Fruit fly (Drosophila melanogaster) whole organism, embryonic: Measurements from ENCODE around the gene lectin-24A.
A peak's percentile ranks its signal among the peaks of the same experiment; 100 is the strongest.

Experiments used
- Atf6 ChIP-seq: fragments of 200-800 bp; sonication (Bioruptor generic); IDR thresholded peaks from 2 replicates; pipeline ENCODE4 v1.3.6; 2022; ENCODE audit warnings: missing biosample characterization, missing genetic modification characterization
- CG1024 ChIP-seq: fragments of 200-800 bp; sonication (Bioruptor generic); IDR thresholded peaks from 2 replicates; pipeline ENCODE4 v1.3.6; 2022; ENCODE audit warnings: missing biosample characterization, missing genetic modification characterization
- CG10274 ChIP-seq: fragments of 200-800 bp; sonication (Bioruptor generic); optimal IDR thresholded peaks from 3 replicates; lab custom pipeline; 2017; ENCODE audit warnings: missing biosample characterization, mild to moderate bottlenecking, missing genetic modification characterization
- CG11696 ChIP-seq: fragments of 200-800 bp; sonication (Bioruptor generic); IDR thresholded peaks from 2 replicates; pipeline ENCODE4 v1.3.6; 2022; ENCODE audit warnings: missing biosample characterization, missing genetic modification characterization
- CG12219 ChIP-seq: fragments of 200-800 bp; sonication (Bioruptor generic); optimal IDR thresholded peaks from 3 replicates; lab custom pipeline; 2018; ENCODE audit warnings: missing biosample characterization, mild to moderate bottlenecking, missing genetic modification characterization
- CG13123 ChIP-seq: fragments of 200-800 bp; sonication (Bioruptor generic); optimal IDR thresholded peaks from 2 replicates; lab custom pipeline; 2016; ENCODE audit warnings: missing biosample characterization, missing genetic modification characterization
- CG1792 ChIP-seq: fragments of 200-800 bp; sonication (Bioruptor generic); optimal IDR thresholded peaks from 2 replicates; lab custom pipeline; 2016; ENCODE audit warnings: missing biosample characterization, missing genetic modification characterization
- CG18599 ChIP-seq: fragments of 200-800 bp; sonication (Bioruptor generic); optimal IDR thresholded peaks from 3 replicates; lab custom pipeline; 2017; ENCODE audit warnings: missing biosample characterization, missing genetic modification characterization, mild to moderate bottlenecking, moderate library complexity, missing genetic modification reagents
- CG18619 ChIP-seq: fragments of 200-800 bp; sonication (Bioruptor generic); optimal IDR thresholded peaks from 3 replicates; lab custom pipeline; 2017; ENCODE audit warnings: missing biosample characterization, mild to moderate bottlenecking, missing genetic modification characterization
- CG2120 ChIP-seq: fragments of 200-800 bp; sonication (Bioruptor generic); optimal IDR thresholded peaks from 3 replicates; lab custom pipeline; 2016; ENCODE audit warnings: missing biosample characterization, missing genetic modification characterization
- CG2129 ChIP-seq: fragments of 200-800 bp; sonication (Bioruptor generic); IDR thresholded peaks from 2 replicates; pipeline ENCODE4 v1.3.6; 2022; ENCODE audit warnings: missing biosample characterization, missing genetic modification characterization; ENCODE audit not compliant: partially characterized antibody
- CG30403 ChIP-seq: fragments of 200-800 bp; sonication (Bioruptor generic); optimal IDR thresholded peaks from 3 replicates; lab custom pipeline; 2016; ENCODE audit warnings: missing biosample characterization, missing genetic modification characterization
- CG32532 ChIP-seq: fragments of 200-800 bp; sonication (Bioruptor generic); IDR thresholded peaks from 2 replicates; pipeline ENCODE4 v1.3.6; 2022; ENCODE audit warnings: missing biosample characterization, missing genetic modification characterization
- CG34422 ChIP-seq: fragments of 200-800 bp; sonication (Bioruptor generic); IDR thresholded peaks from 3 replicates; pipeline ENCODE4 v1.3.6; 2022; ENCODE audit warnings: missing biosample characterization, missing genetic modification characterization
- CG8281 ChIP-seq: fragments of 200-800 bp; sonication (Bioruptor generic); optimal IDR thresholded peaks from 2 replicates; lab custom pipeline; 2018; ENCODE audit warnings: missing biosample characterization, mild to moderate bottlenecking, missing genetic modification characterization, moderate library complexity
- Dbx ChIP-seq: fragments of 200-800 bp; sonication (Bioruptor generic); IDR thresholded peaks from 3 replicates; pipeline ENCODE4 v1.3.6; 2022; ENCODE audit warnings: missing biosample characterization, missing genetic modification characterization
- H2.0 ChIP-seq: fragments of 200-800 bp; sonication (Bioruptor generic); IDR thresholded peaks from 2 replicates; pipeline ENCODE4 v1.3.6; 2022; ENCODE audit warnings: missing biosample characterization, missing genetic modification characterization
- Hand ChIP-seq: fragments of 200-800 bp; sonication (Bioruptor generic); optimal IDR thresholded peaks from 2 replicates; lab custom pipeline; 2017; ENCODE audit warnings: mild to moderate bottlenecking, missing biosample characterization, missing genetic modification reagents, missing genetic modification characterization
- Hsf ChIP-seq: fragments of 200-800 bp; sonication (Bioruptor generic); optimal IDR thresholded peaks from 3 replicates; lab custom pipeline; 2016; ENCODE audit warnings: missing biosample characterization, missing genetic modification characterization
- Oli ChIP-seq: fragments of 200-800 bp; sonication (Bioruptor generic); optimal IDR thresholded peaks from 2 replicates; lab custom pipeline; 2018; ENCODE audit warnings: missing biosample characterization, mild to moderate bottlenecking, missing genetic modification characterization, moderate library complexity
- Ptx1 ChIP-seq: fragments of 200-800 bp; sonication (Bioruptor generic); IDR thresholded peaks from 2 replicates; pipeline ENCODE4 v1.3.6; 2022; ENCODE audit warnings: missing biosample characterization, missing genetic modification characterization
- Rfx ChIP-seq: fragments of 200-800 bp; sonication (Bioruptor generic); IDR thresholded peaks from 2 replicates; pipeline ENCODE4 v1.3.6; 2022; ENCODE audit warnings: missing biosample characterization, missing genetic modification characterization
- Trl ChIP-seq, 3 experiments: fragments of >200 bp in 2 of 3; fragments of 200-800 bp in 1 of 3; sonication (Bioruptor generic) in 1 of 3; optimal IDR thresholded peaks; 2 replicates in 1 of 3; 3 replicates in 2 of 3; lab custom pipeline; 2016 to 2017; ENCODE audit warnings: missing biosample characterization in 1 of 3, missing genetic modification characterization in 1 of 3
- abd-A ChIP-seq: fragments of 200-800 bp; sonication (Bioruptor generic); optimal IDR thresholded peaks from 3 replicates; lab custom pipeline; 2019; ENCODE audit warnings: missing biosample characterization, mild to moderate bottlenecking, missing genetic modification characterization, moderate library complexity
- amos ChIP-seq: fragments of 200-800 bp; sonication (Bioruptor generic); IDR thresholded peaks from 2 replicates; pipeline ENCODE4 v1.3.6; 2022; ENCODE audit warnings: missing biosample characterization, missing genetic modification characterization; ENCODE audit not compliant: partially characterized antibody
- bbx ChIP-seq: fragments of 200-800 bp; sonication (Bioruptor generic); IDR thresholded peaks from 2 replicates; pipeline ENCODE4 v1.3.6; 2022; ENCODE audit warnings: missing biosample characterization, missing genetic modification characterization; ENCODE audit not compliant: partially characterized antibody
- cas ChIP-seq: fragments of 200-800 bp; sonication (Bioruptor generic); IDR thresholded peaks from 2 replicates; pipeline ENCODE4 v1.3.6; 2022; ENCODE audit warnings: missing biosample characterization, missing genetic modification characterization
- cg ChIP-seq: fragments of 200-800 bp; sonication (Bioruptor generic); optimal IDR thresholded peaks from 3 replicates; lab custom pipeline; 2019; ENCODE audit warnings: missing biosample characterization, mild to moderate bottlenecking, missing genetic modification characterization, moderate library complexity
- chif ChIP-seq, 2 experiments: fragments of 200-800 bp; sonication (Bioruptor generic); optimal IDR thresholded peaks; 3 replicates each; lab custom pipeline; 2016; ENCODE audit warnings: missing biosample characterization in 2 of 2, missing genetic modification characterization in 2 of 2
- chinmo ChIP-seq: fragments of 200-800 bp; sonication (Bioruptor generic); IDR thresholded peaks from 4 replicates; pipeline ENCODE4 v1.3.6; 2022; ENCODE audit warnings: missing biosample characterization, missing genetic modification characterization; ENCODE audit not compliant: partially characterized antibody
- crol ChIP-seq: fragments of 200-800 bp; sonication (Bioruptor generic); IDR thresholded peaks from 2 replicates; pipeline ENCODE4 v1.3.6; 2022; ENCODE audit warnings: missing biosample characterization, missing genetic modification characterization
- kah ChIP-seq: fragments of 200-800 bp; sonication (Bioruptor generic); optimal IDR thresholded peaks from 2 replicates; lab custom pipeline; 2018; ENCODE audit warnings: missing biosample characterization, mild to moderate bottlenecking, missing genetic modification characterization
- lab ChIP-seq: fragments of 200-800 bp; sonication (Bioruptor generic); optimal IDR thresholded peaks from 3 replicates; lab custom pipeline; 2017; ENCODE audit warnings: missing biosample characterization, missing genetic modification characterization, mild to moderate bottlenecking, moderate library complexity, missing genetic modification reagents
- lbe ChIP-seq: fragments of 200-800 bp; sonication (Bioruptor generic); optimal IDR thresholded peaks from 2 replicates; lab custom pipeline; 2016; ENCODE audit warnings: missing biosample characterization, mild to moderate bottlenecking, missing genetic modification characterization
- nerfin-1 ChIP-seq: fragments of 200-800 bp; sonication (Bioruptor generic); optimal IDR thresholded peaks from 3 replicates; lab custom pipeline; 2019; ENCODE audit warnings: missing biosample characterization, mild to moderate bottlenecking, missing genetic modification characterization, moderate library complexity
- scrt ChIP-seq: fragments of 200-800 bp; sonication (Bioruptor generic); optimal IDR thresholded peaks from 2 replicates; lab custom pipeline; 2018; ENCODE audit warnings: missing biosample characterization, mild to moderate bottlenecking, missing genetic modification characterization, moderate library complexity
- sens ChIP-seq: fragments of 200-800 bp; sonication (Bioruptor generic); peaks from one replicate; lab custom pipeline; 2016; ENCODE audit warnings: missing biosample characterization, missing genetic modification characterization
- sim ChIP-seq: fragments of 200-800 bp; sonication (Bioruptor generic); IDR thresholded peaks from 2 replicates; pipeline ENCODE4 v1.3.6; 2022; ENCODE audit warnings: missing biosample characterization, missing genetic modification characterization
- so ChIP-seq: fragments of 200-800 bp; sonication (Bioruptor generic); IDR thresholded peaks from 3 replicates; pipeline ENCODE4 v1.3.6; 2022; ENCODE audit warnings: missing biosample characterization, missing genetic modification characterization
- sug ChIP-seq: fragments of 200-800 bp; optimal IDR thresholded peaks from 2 replicates; lab custom pipeline; 2019; ENCODE audit warnings: missing biosample characterization, mild to moderate bottlenecking, missing genetic modification characterization, moderate library complexity
- tap ChIP-seq: fragments of 200-800 bp; optimal IDR thresholded peaks from 3 replicates; lab custom pipeline; 2019; ENCODE audit warnings: missing biosample characterization, mild to moderate bottlenecking, missing genetic modification characterization, moderate library complexity
- zen ChIP-seq: fragments of 200-800 bp; sonication (Bioruptor generic); optimal IDR thresholded peaks from 3 replicates; lab custom pipeline; 2018; ENCODE audit warnings: missing biosample characterization, mild to moderate bottlenecking, missing genetic modification characterization, moderate library complexity
- zen2 ChIP-seq: fragments of 200-800 bp; sonication (Bioruptor generic); IDR thresholded peaks from 3 replicates; pipeline ENCODE4 v1.3.6; 2022; ENCODE audit warnings: missing biosample characterization, missing genetic modification characterization; ENCODE audit not compliant: partially characterized antibody
- zfh1 ChIP-seq: fragments of 200-800 bp; sonication (Bioruptor generic); IDR thresholded peaks from 3 replicates; pipeline ENCODE4 v1.3.6; 2022; ENCODE audit warnings: missing biosample characterization, missing genetic modification characterization

lectin-24A gene

dm6 chr2L:3730182-3730975 is 12.8 kb upstream of the lectin-24A start, which contains the start of gene CG10019 (continued):
- TF ChIP-seq zfh1 (GFP tag; lab: Robert Waterston, UW) (no peak), CG8281 (tag; lab: Kevin White, UChicago) (no peak), CG11696 (GFP tag; lab: Robert Waterston, UW) (0 out of 2 replicates have a peak, but pooled peaks have one; percentile 23), Trl (optimal IDR thresholded peaks at IDR 0.05; lab: Kevin White, UChicago) (peak; percentile 80 to 98), Trl (GFP tag; optimal IDR thresholded peaks at IDR 0.05; lab: Kevin White, UChicago) (no peak), zen2 (0 out of 3 replicates have a peak, but pooled peaks have one; percentile 30), lab (no peak), amos (GFP tag; lab: Robert Waterston, UW) (peak; percentile 19; the same call in 1 of the 2 replicates), nerfin-1 (tag; lab: Kevin White, UChicago) (no peak), Hand (GFP tag; lab: Kevin White, UChicago) (peak; percentile 26), H2.0 (GFP tag; lab: Robert Waterston, UW) (no peak), Dbx (GFP tag; lab: Robert Waterston, UW) (0 out of 3 replicates have a peak, but pooled peaks have one; percentile 8), CG13123 (GFP tag; lab: Kevin White, UChicago) (no peak)
- TF ChIP-seq, all 482 proteins: peak for 18

dm6 chr2L:3729635-3730034 is 12.1 kb upstream of the lectin-24A start:
- TF ChIP-seq CG18599 (GFP tag; lab: Kevin White, UChicago) (peak; percentile 4), cg (GFP tag; lab: Kevin White, UChicago) (no peak), scrt (GFP tag; lab: Kevin White, UChicago) (peak; percentile 94), cas (GFP tag; lab: Robert Waterston, UW) (0 out of 2 replicates have a peak, but pooled peaks have one; percentile 15), chinmo (GFP tag; lab: Robert Waterston, UW) (0 out of 4 replicates have a peak, but pooled peaks have one; percentile 40), kah (peak; percentile 41), Rfx (GFP tag; lab: Robert Waterston, UW) (no peak), chif (GFP tag; optimal IDR thresholded peaks at IDR 0.05; lab: Kevin White, UChicago) (no peak), abd-A (tag; lab: Kevin White, UChicago) (peak; percentile 70), CG34422 (GFP tag; lab: Robert Waterston, UW) (no peak), CG10274 (GFP tag; lab: Kevin White, UChicago) (peak; percentile 26)

dm6 chr2L:3719414-3719959 is 1.9 kb upstream of the lectin-24A start:
- TF ChIP-seq sens (GFP tag; lab: Kevin White, UChicago) (peak; percentile 70), sim (no peak), tap (tag; lab: Kevin White, UChicago) (peak; percentile 17), bbx (GFP tag; lab: Robert Waterston, UW) (no peak), Hsf (GFP tag; lab: Kevin White, UChicago) (peak; percentile 3), CG1792 (GFP tag; lab: Kevin White, UChicago) (no peak), CG12219 (GFP tag; lab: Kevin White, UChicago) (peak; percentile 21), Oli (tag; lab: Kevin White, UChicago) (peak; percentile 41), CG30403 (peak; percentile 13), so (0 out of 3 replicates have a peak, but pooled peaks have one; percentile 33), Atf6 (GFP tag; lab: Robert Waterston, UW) (peak; percentile 70), CG18599 (GFP tag; lab: Kevin White, UChicago) (peak; percentile 57), CG2120 (GFP tag; lab: Kevin White, UChicago) (peak; percentile 46), zen (tag; lab: Kevin White, UChicago) (no peak), lbe (no peak), CG18619 (GFP tag; lab: Kevin White, UChicago) (peak; percentile 8), CG32532 (peak; percentile 36; the same call in 1 of the 2 replicates), Ptx1 (peak; percentile 37; the same call in 1 of the 2 replicates), CG2129 (GFP tag; lab: Robert Waterston, UW) (no peak), CG1024 (GFP tag; lab: Robert Waterston, UW) (0 out of 2 replicates have a peak, but pooled peaks have one; percentile 14), sug (tag; lab: Kevin White, UChicago) (peak; percentile 30), crol (GFP tag; lab: Robert Waterston, UW) (no peak)
